Worm (Caenorhabditis elegans): ENCODE results near the gene ztf-16.

ztf-16 gene

DNA sequence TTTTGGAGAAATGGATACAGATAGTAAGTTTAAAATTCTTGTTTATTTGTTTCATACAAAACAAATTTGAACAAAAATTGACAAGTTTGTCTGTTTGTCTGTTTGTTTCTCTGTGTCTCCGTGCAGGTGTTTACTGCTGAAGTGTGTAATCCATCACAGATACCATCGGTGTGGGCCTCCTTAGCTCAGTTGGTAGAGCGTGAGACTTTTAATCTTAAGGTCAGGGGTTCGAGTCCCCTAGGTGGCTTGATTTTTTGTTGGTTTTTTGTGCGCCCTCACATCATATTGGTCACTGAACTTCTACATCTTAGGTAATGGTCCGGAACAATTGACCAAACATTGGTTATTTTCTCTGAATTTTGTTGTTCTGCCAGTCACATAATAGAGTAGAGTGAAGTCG is 22.4 kb downstream of the ztf-16 start (continued):
- TF ChIP-seq lsl-1 (GFP tag; optimal IDR thresholded peaks at IDR 0.05): no peak
- TF ChIP-seq pha-4 (tag; optimal IDR thresholded peaks at IDR 0.05): no peak
- peak; percentile 18 to 22 for TF ChIP-seq let-607 (tag; optimal IDR thresholded peaks at IDR 0.05)
- TF ChIP-seq ceh-27 (GFP tag; optimal IDR thresholded peaks at IDR 0.05): peak; percentile 57
- TF ChIP-seq athp-1 (tag; optimal IDR thresholded peaks at IDR 0.05): peak; percentile 59
- no peak for TF ChIP-seq lag-1 (GFP tag; IDR thresholded peaks at IDR 0.05)
- TF ChIP-seq B0035.1 (tag; optimal IDR thresholded peaks at IDR 0.05): peak; percentile 18
- TF ChIP-seq egrh-3 (GFP tag; IDR thresholded peaks at IDR 0.05): no peak
- no peak for TF ChIP-seq dox-1 (GFP tag; IDR thresholded peaks at IDR 0.05)
- TF ChIP-seq ekl-4 (GFP tag; IDR thresholded peaks at IDR 0.05): peak; percentile 81
- no peak; the same call in 1 of the 2 replicates for TF ChIP-seq Y53G8AR.9 (GFP tag; conservative IDR thresholded peaks at IDR 0.05)
- peak; percentile 39 for TF ChIP-seq F52B5.7 (tag; optimal IDR thresholded peaks at IDR 0.05)
- no peak for TF ChIP-seq aptf-3 (GFP tag; IDR thresholded peaks at IDR 0.05)
- TF ChIP-seq mel-28 (tag; optimal IDR thresholded peaks at IDR 0.05; ENCODE audit: borderline replicate concordance): no peak
- TF ChIP-seq atf-7 (tag; optimal IDR thresholded peaks at IDR 0.05): peak; percentile 61
- TF ChIP-seq hmg-1.2 (GFP tag; IDR thresholded peaks at IDR 0.05): peak; percentile 78
- no peak for TF ChIP-seq C06A6.2 (GFP tag; conservative IDR thresholded peaks at IDR 0.05)
- peak; percentile 45; the same call in 1 of the 2 replicates for TF ChIP-seq K11D2.4 (GFP tag; IDR thresholded peaks at IDR 0.05)
- no peak for TF ChIP-seq F37B4.10 (GFP tag; IDR thresholded peaks at IDR 0.05)
- TF ChIP-seq lin-40 (tag; optimal IDR thresholded peaks at IDR 0.05): peak; percentile 8
- peak; percentile 12 for TF ChIP-seq ets-4 (GFP tag; optimal IDR thresholded peaks at IDR 0.05)
- TF ChIP-seq unc-130 (GFP tag; optimal IDR thresholded peaks at IDR 0.05): no peak
- no peak for TF ChIP-seq nhr-27 (tag; optimal IDR thresholded peaks at IDR 0.05)
- peak; percentile 88 for TF ChIP-seq pbrm-1 (GFP tag; IDR thresholded peaks at IDR 0.05)
- TF ChIP-seq unc-62 (GFP tag; optimal IDR thresholded peaks at IDR 0.05): no peak
- TF ChIP-seq T26A5.8 (tag; optimal IDR thresholded peaks at IDR 0.05): no peak
- no peak for TF ChIP-seq sea-2 (GFP tag; IDR thresholded peaks at IDR 0.05)
- no peak for TF ChIP-seq F57C9.4 (tag; optimal IDR thresholded peaks at IDR 0.05)
- no peak for TF ChIP-seq F49E8.2 (tag; optimal IDR thresholded peaks at IDR 0.05; ENCODE audit: insufficient read depth)
- no peak for TF ChIP-seq F39B2.1 (GFP tag; IDR thresholded peaks at IDR 0.05)
- TF ChIP-seq mes-4 (tag; optimal IDR thresholded peaks at IDR 0.05): peak; percentile 23
- peak; percentile 23 for TF ChIP-seq fkh-3 (tag; optimal IDR thresholded peaks at IDR 0.05)
- TF ChIP-seq ceh-100 (GFP tag; IDR thresholded peaks at IDR 0.05): peak; percentile 42; the same call in 1 of the 2 replicates
- no peak for TF ChIP-seq cebp-2 (GFP tag; IDR thresholded peaks at IDR 0.05)
- peak; percentile 89 for TF ChIP-seq mxl-1 (tag; optimal IDR thresholded peaks at IDR 0.05)
- no peak for TF ChIP-seq ztf-22 (GFP tag; optimal IDR thresholded peaks at IDR 0.05)
- TF ChIP-seq nfya-2 (GFP tag; IDR thresholded peaks at IDR 0.05): no peak
- TF ChIP-seq B0336.3 (GFP tag; IDR thresholded peaks at IDR 0.05): no peak
- TF ChIP-seq madf-10 (tag; optimal IDR thresholded peaks at IDR 0.05): peak; percentile 64
- no peak for TF ChIP-seq ceh-79 (tag; optimal IDR thresholded peaks at IDR 0.05)
- TF ChIP-seq lin-26 (GFP tag; IDR thresholded peaks at IDR 0.05): peak; percentile 97
- TF ChIP-seq zfh-2 (GFP tag; conservative IDR thresholded peaks at IDR 0.05): no peak
- peak; percentile 66 for TF ChIP-seq zim-3 (tag; optimal IDR thresholded peaks at IDR 0.05)
- TF ChIP-seq F23B12.7 (tag; optimal IDR thresholded peaks at IDR 0.05; ENCODE audit: insufficient read depth): peak; percentile 77
- TF ChIP-seq Y56A3A.18 (GFP tag; IDR thresholded peaks at IDR 0.05): peak; percentile 88
- peak; percentile 63 for TF ChIP-seq snpc-3.4 (tag; optimal IDR thresholded peaks at IDR 0.05)
- no peak for TF ChIP-seq tbx-9 (tag; optimal IDR thresholded peaks at IDR 0.05; ENCODE audit: borderline replicate concordance)
- no peak for TF ChIP-seq F10E7.11 (tag; optimal IDR thresholded peaks at IDR 0.05)
- TF ChIP-seq dpl-1 (GFP tag; optimal IDR thresholded peaks at IDR 0.05): no peak

Measured in whole organism, young adult.